Fruit fly (Drosophila melanogaster): ENCODE data around the gene CG2614.
A peak's percentile ranks its signal among the peaks of the same experiment; 100 is the strongest.

The CG2614 gene

DNA sequence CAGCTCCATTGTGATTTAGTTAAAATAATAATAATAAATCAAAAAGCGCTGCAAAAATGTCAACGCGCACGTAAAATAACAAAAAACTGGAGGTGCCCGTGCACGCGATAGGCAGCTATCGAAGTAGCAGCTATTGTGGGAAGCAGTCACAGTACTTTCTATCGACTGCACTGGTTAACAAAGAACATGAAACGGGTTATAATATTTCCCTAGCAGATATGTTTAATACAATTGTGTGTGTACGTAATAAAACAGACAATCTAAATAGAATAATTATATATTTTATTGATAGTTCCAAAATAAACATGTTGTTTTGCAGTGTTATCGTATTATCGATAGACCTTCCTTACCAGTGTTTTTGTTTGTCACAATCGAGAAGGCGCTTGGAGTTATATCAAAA lies 19.6 kb downstream of the CG2614 start, which contains the start of the genes CG31678 and IKKepsilon:
TSS of gene CG31678 (minus strand) at position 67 of the 400 bp plus-strand sequence.
TSS of gene IKKepsilon (plus strand) at position 171 of the 400 bp plus-strand sequence.
- no peak for TF ChIP-seq noc (tag; optimal IDR thresholded peaks at IDR 0.05)

dm6 chr2L:20681648-20682098 lies 25.4 kb downstream of the CG2614 start, which contains the start of gene Cen:
Gene Cen, minus strand, starts transcription at chr2L:20681846.
- peak; percentile 6 for TF ChIP-seq noc (tag; optimal IDR thresholded peaks at IDR 0.05)

dm6 chr2L:20682136-20682733 lies 26.0 kb downstream of the CG2614 start, which contains the start of gene CG2617:
Gene CG2617, plus strand, starts transcription at chr2L:20682368.
- no peak for TF ChIP-seq noc (tag; optimal IDR thresholded peaks at IDR 0.05)

- no peak for TF ChIP-seq noc (tag; optimal IDR thresholded peaks at IDR 0.05)
Observed at dm6 chr2L:20688722-20689121, 32.5 kb downstream of the CG2614 start.

DNA sequence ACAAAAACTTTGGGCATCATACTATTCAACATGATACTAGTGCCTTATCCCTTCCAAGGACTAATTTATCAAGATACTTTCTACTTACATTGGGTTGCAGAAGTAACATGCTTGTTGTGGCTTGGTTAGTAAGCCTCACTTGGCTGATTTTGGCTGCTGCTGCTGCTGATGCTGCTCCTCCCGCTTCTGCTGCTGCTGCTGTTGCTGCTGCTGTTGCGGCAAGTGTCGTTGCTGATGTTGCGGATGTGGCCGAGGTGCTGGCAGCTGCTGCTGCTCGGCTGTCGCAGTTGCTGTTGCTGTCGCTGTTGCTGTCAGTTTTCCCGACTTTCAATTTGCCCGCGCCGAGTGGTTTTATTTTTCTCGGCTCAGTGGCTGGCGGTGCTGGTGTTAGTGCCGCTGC lies 33.8 kb downstream of the CG2614 start:
- no peak for TF ChIP-seq noc (tag; optimal IDR thresholded peaks at IDR 0.05)

- no peak for TF ChIP-seq noc (tag; optimal IDR thresholded peaks at IDR 0.05)
Observed at dm6 chr2L:20695066-20695465, 38.8 kb downstream of the CG2614 start.

dm6 chr2L:20700534-20701239 lies 44.5 kb downstream of the CG2614 start:
- TF ChIP-seq noc (tag; optimal IDR thresholded peaks at IDR 0.05): peak; percentile 51

DNA sequence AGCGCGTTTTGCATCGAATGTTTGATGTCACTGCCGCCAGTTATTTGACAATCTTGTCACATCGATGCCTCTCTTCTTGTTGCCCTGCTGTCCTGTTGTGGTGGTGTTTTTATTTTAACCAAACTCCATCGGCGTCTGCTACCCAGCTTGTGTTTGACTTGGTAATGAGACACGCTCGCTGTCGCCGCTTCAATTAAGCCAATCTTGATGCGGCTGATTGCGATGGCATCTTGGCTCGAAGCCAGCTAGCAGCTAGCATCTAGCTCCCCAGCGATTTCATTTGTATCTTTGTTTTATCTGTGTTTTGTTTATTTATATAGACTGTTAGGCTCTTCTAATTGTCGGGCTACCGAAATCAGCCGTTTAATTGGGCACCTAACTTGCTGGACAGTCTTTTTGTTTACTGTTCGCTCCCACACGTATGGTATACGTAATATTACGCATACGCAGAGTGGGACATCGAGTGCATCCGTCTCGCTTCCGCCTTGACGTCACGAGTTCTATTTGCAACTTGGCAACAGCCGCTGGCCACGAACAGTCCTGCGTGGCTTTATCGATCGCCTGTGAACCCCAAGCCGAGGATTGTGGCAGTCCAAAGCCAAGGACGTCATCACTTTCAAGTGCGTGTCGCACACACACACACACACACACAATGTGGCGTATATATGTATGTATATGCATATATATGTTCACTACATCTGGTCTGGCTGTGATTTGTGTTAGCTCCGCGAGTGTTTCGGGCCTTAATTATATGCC lies 48.5 kb downstream of the CG2614 start:
- TF ChIP-seq noc (tag; optimal IDR thresholded peaks at IDR 0.05): no peak

DNA sequence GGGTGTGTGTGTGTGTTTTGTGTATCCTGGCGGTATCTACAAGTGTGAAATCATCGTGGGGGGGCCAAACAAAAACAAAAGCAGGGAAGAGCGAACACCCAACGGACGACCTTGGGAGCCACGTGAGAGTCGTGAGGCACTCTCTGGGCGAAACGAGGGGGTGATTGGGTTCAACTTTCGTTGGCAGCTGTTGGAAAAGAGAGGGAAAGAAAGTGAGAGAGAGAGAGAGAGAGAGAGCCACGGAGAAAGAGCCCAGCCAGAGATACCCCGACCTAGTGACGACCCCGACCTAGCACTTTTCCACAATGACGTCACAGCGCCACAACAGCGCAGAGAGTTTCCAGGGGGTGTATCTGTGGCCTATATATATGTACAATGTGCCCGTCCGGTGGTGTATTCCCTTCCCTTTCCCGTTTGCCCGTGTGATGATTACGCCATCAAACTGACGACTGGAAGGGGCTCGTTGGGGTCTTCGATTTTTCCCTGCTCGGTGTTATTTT lies 49.7 kb downstream of the CG2614 start:
- TF ChIP-seq noc (tag; optimal IDR thresholded peaks at IDR 0.05): no peak
